Worm (Caenorhabditis elegans): ENCODE results near the gene F56H9.2.

ce11 chrV:12608857-12609256, 28.6 kb upstream of the F56H9.2 start, which contains the start of gene ZC116.5:
- TF ChIP-seq him-1 (tag; optimal IDR thresholded peaks at IDR 0.05) (no peak), dao-5 (tag; optimal IDR thresholded peaks at IDR 0.05) (no peak)
